Fruit fly (Drosophila melanogaster) S2 (cell line): Measurements from ENCODE around the gene Archease.

Source experiments
- CG8478 ChIP-seq: fragments of >200 bp; optimal IDR thresholded peaks from 2 replicates; lab custom pipeline; 2018
- CTCF ChIP-seq, 2 experiments: fragments of >200 bp; optimal IDR thresholded peaks; 2 replicates each; lab custom pipeline; 2018

DNA sequence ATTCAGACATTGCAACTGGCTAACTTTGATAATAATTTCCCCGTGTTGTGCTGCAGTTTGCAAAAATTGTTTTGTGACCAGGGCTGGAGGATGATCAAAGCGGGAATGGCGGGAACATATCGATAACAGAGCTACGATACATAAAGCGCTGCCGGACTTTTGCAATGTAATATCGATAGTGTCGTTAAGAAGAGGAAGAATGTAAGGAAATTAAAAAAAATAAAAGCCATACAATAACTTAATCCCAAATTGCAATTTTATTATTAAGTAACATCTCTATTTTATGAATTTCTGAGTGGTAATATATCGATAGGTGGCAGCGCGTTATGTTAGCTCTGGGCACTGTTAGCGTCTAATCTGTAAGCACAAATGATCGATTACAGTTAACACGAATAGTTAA is 8.9 kb upstream of the Archease start, which contains the start of gene PolA1:
- TF ChIP-seq CG8478 (lab: Kevin White, UChicago) (no peak), CTCF (optimal IDR thresholded peaks at IDR 0.05; lab: Kevin White, UChicago) (peak in 1 of 2 experiments; percentile 6)
